Fruit fly (Drosophila melanogaster) whole organism, adult: ENCODE data around the gene CG44090.

ENCODE experiments used
- CG1620 ChIP-seq: fragments of 200-800 bp; sonication (Bioruptor generic); optimal IDR thresholded peaks from 2 replicates; lab custom pipeline; 2016; ENCODE audit warnings: missing biosample characterization, missing genetic modification characterization
- CG33017 ChIP-seq: fragments of 200-800 bp; sonication (Bioruptor generic); optimal IDR thresholded peaks from 2 replicates; lab custom pipeline; 2018; ENCODE audit warnings: missing biosample characterization, mild to moderate bottlenecking, missing genetic modification characterization, moderate library complexity
- CG7045 ChIP-seq: fragments of 200-800 bp; sonication (Bioruptor generic); optimal IDR thresholded peaks from 2 replicates; lab custom pipeline; 2017; ENCODE audit warnings: missing biosample characterization, mild to moderate bottlenecking, missing genetic modification characterization
- Clk ChIP-seq: fragments of 200-800 bp; sonication (Bioruptor generic); optimal IDR thresholded peaks from 2 replicates; lab custom pipeline; 2017; ENCODE audit warnings: missing biosample characterization, missing genetic modification characterization
- Crg-1 ChIP-seq: fragments of 200-800 bp; sonication (Bioruptor generic); optimal IDR thresholded peaks from 2 replicates; lab custom pipeline; 2016; ENCODE audit warnings: missing biosample characterization, missing genetic modification characterization
- Hr96 ChIP-seq: fragments of 200-800 bp; sonication (Bioruptor generic); optimal IDR thresholded peaks from 2 replicates; lab custom pipeline; 2016; ENCODE audit warnings: missing biosample characterization, missing genetic modification characterization
- bab1 ChIP-seq: fragments of 200-800 bp; sonication (Bioruptor generic); optimal IDR thresholded peaks from 3 replicates; lab custom pipeline; 2019; ENCODE audit warnings: missing biosample characterization, mild to moderate bottlenecking, missing genetic modification characterization, moderate library complexity
- cnc ChIP-seq, 2 experiments: fragments of >200 bp; optimal IDR thresholded peaks; 2 replicates each; lab custom pipeline; 2017
- kay ChIP-seq: fragments of 200-800 bp; sonication (Bioruptor generic); peaks from one replicate; lab custom pipeline; 2016; ENCODE audit warnings: missing biosample characterization, missing genetic modification characterization, borderline replicate concordance
- ovo ChIP-seq: fragments of 200-800 bp; sonication (Bioruptor generic); optimal IDR thresholded peaks from 2 replicates; lab custom pipeline; 2016; ENCODE audit warnings: missing biosample characterization, missing genetic modification characterization
- tj ChIP-seq: fragments of 200-800 bp; sonication (Bioruptor generic); optimal IDR thresholded peaks from 3 replicates; lab custom pipeline; 2017; ENCODE audit warnings: missing biosample characterization, mild to moderate bottlenecking, missing genetic modification characterization, moderate library complexity

DNA sequence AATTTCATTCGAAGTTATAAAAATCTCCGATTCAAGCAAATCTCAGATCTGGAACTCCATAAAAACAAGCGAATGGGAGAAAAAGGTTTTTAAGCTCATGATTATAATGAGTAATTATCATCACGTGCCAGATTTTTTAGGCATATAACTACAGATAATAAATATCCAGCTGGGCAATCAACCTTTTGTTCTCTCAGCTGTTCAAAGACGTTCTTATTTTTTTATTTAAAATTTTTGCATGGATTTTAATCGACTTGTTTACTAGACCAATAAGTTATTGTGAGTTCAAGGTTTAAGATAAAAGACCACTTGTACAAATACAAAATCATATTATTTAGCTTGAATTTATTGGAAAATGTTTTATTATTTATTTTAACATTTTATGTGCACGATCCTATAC is 30.1 kb downstream of the CG44090 start:
- no peak for TF ChIP-seq ovo (GFP tag; lab: Kevin White, UChicago)
- TF ChIP-seq CG1620 (GFP tag; lab: Kevin White, UChicago), result no peak
- TF ChIP-seq kay, result no peak
- no peak for TF ChIP-seq CG7045 (GFP tag; lab: Kevin White, UChicago)
- TF ChIP-seq tj (GFP tag; lab: Kevin White, UChicago), result no peak
- TF ChIP-seq cnc (optimal IDR thresholded peaks at IDR 0.05; lab: Kevin White, UChicago), result no peak
- no peak for TF ChIP-seq CG33017 (tag; lab: Kevin White, UChicago)
- TF ChIP-seq Hr96 (GFP tag; lab: Kevin White, UChicago), result no peak
- no peak for TF ChIP-seq bab1 (GFP tag; lab: Kevin White, UChicago)
- no peak for TF ChIP-seq Clk (GFP tag; lab: Kevin White, UChicago)
- no peak for TF ChIP-seq Crg-1
